Fruit fly (Drosophila melanogaster) whole organism, embryonic: ENCODE data around the gene RpL35.

Experiments used
- Blimp-1 ChIP-seq: fragments of 200-800 bp; sonication (Bioruptor generic); optimal IDR thresholded peaks from 3 replicates; lab custom pipeline; 2018; ENCODE audit warnings: missing biosample characterization, missing genetic modification characterization, mild to moderate bottlenecking, moderate library complexity, missing genetic modification reagents
- CG10274 ChIP-seq: fragments of 200-800 bp; sonication (Bioruptor generic); optimal IDR thresholded peaks from 3 replicates; lab custom pipeline; 2017; ENCODE audit warnings: missing biosample characterization, mild to moderate bottlenecking, missing genetic modification characterization
- CG11560 ChIP-seq: fragments of 200-800 bp; sonication (Bioruptor generic); IDR thresholded peaks from 3 replicates; pipeline ENCODE4 v1.3.6; 2022; ENCODE audit warnings: missing biosample characterization, missing genetic modification characterization
- CG12769 ChIP-seq: fragments of 200-800 bp; sonication (Bioruptor generic); optimal IDR thresholded peaks from 2 replicates; lab custom pipeline; 2019; ENCODE audit warnings: missing biosample characterization, mild to moderate bottlenecking, missing genetic modification characterization, moderate library complexity
- CG13287 ChIP-seq: fragments of 200-800 bp; sonication (Bioruptor generic); IDR thresholded peaks from 2 replicates; pipeline ENCODE4 v1.3.6; 2022; ENCODE audit warnings: missing biosample characterization, missing genetic modification characterization; ENCODE audit not compliant: partially characterized antibody
- CG13775 ChIP-seq: fragments of 200-800 bp; sonication (Bioruptor generic); optimal IDR thresholded peaks from 3 replicates; lab custom pipeline; 2017; ENCODE audit warnings: missing biosample characterization, mild to moderate bottlenecking, missing genetic modification characterization
- CG14014 ChIP-seq: fragments of 200-800 bp; sonication (Bioruptor generic); IDR thresholded peaks from 2 replicates; pipeline ENCODE4 v1.3.6; 2022; ENCODE audit warnings: missing biosample characterization, missing genetic modification characterization
- CG14860 ChIP-seq: fragments of 200-800 bp; sonication (Bioruptor generic); IDR thresholded peaks from 3 replicates; pipeline ENCODE4 v1.3.6; 2022; ENCODE audit warnings: missing biosample characterization, missing genetic modification characterization; ENCODE audit not compliant: partially characterized antibody
- CG14965 ChIP-seq: fragments of 200-800 bp; sonication (Bioruptor generic); optimal IDR thresholded peaks from 2 replicates; lab custom pipeline; 2016; ENCODE audit warnings: missing biosample characterization, missing genetic modification characterization, borderline replicate concordance
- CG15269 ChIP-seq: fragments of 200-800 bp; sonication (Bioruptor generic); optimal IDR thresholded peaks from 2 replicates; lab custom pipeline; 2018; ENCODE audit warnings: missing biosample characterization, mild to moderate bottlenecking, missing genetic modification characterization, moderate library complexity
- CG17802 ChIP-seq: fragments of 200-800 bp; sonication (Bioruptor generic); optimal IDR thresholded peaks from 2 replicates; lab custom pipeline; 2018; ENCODE audit warnings: missing biosample characterization, mild to moderate bottlenecking, missing genetic modification characterization, moderate library complexity
- CG17829 ChIP-seq: fragments of 200-800 bp; optimal IDR thresholded peaks from 2 replicates; lab custom pipeline; 2019; ENCODE audit warnings: missing biosample characterization, mild to moderate bottlenecking, missing genetic modification characterization, moderate library complexity
- CG1792 ChIP-seq: fragments of 200-800 bp; sonication (Bioruptor generic); optimal IDR thresholded peaks from 2 replicates; lab custom pipeline; 2016; ENCODE audit warnings: missing biosample characterization, missing genetic modification characterization
- CG18599 ChIP-seq: fragments of 200-800 bp; sonication (Bioruptor generic); optimal IDR thresholded peaks from 3 replicates; lab custom pipeline; 2017; ENCODE audit warnings: missing biosample characterization, missing genetic modification characterization, mild to moderate bottlenecking, moderate library complexity, missing genetic modification reagents
- CG18619 ChIP-seq: fragments of 200-800 bp; sonication (Bioruptor generic); optimal IDR thresholded peaks from 3 replicates; lab custom pipeline; 2017; ENCODE audit warnings: missing biosample characterization, mild to moderate bottlenecking, missing genetic modification characterization
- CG2889 ChIP-seq: fragments of 200-800 bp; sonication (Bioruptor generic); IDR thresholded peaks from 3 replicates; pipeline ENCODE4 v1.3.6; 2022; ENCODE audit warnings: missing biosample characterization, missing genetic modification characterization
- CG32772 ChIP-seq: fragments of 200-800 bp; sonication (Bioruptor generic); IDR thresholded peaks from 2 replicates; pipeline ENCODE4 v1.3.6; 2022; ENCODE audit warnings: missing biosample characterization, missing genetic modification characterization
- CG4730 ChIP-seq: fragments of 200-800 bp; sonication (Bioruptor generic); IDR thresholded peaks from 2 replicates; pipeline ENCODE4 v1.3.6; 2022; ENCODE audit warnings: missing biosample characterization, missing genetic modification characterization
- CG5245 ChIP-seq: fragments of 200-800 bp; sonication (Bioruptor generic); optimal IDR thresholded peaks from 3 replicates; lab custom pipeline; 2016; ENCODE audit warnings: missing biosample characterization, missing genetic modification characterization
- CG7786 ChIP-seq: fragments of 200-800 bp; sonication (Bioruptor generic); optimal IDR thresholded peaks from 2 replicates; lab custom pipeline; 2016; ENCODE audit warnings: missing biosample characterization, missing genetic modification characterization
- CG8359 ChIP-seq: fragments of 200-800 bp; sonication (Bioruptor generic); optimal IDR thresholded peaks from 2 replicates; lab custom pipeline; 2017; ENCODE audit warnings: missing biosample characterization, mild to moderate bottlenecking, missing genetic modification characterization, borderline replicate concordance
- CTCF ChIP-seq: fragments of 200-800 bp; sonication (Bioruptor generic); optimal IDR thresholded peaks from 2 replicates; lab custom pipeline; 2017; ENCODE audit warnings: missing biosample characterization, mild to moderate bottlenecking, missing genetic modification characterization, moderate library complexity
- Dip2 ChIP-seq: fragments of 200-800 bp; sonication (Bioruptor generic); IDR thresholded peaks from 2 replicates; pipeline ENCODE4 v1.3.6; 2022; ENCODE audit warnings: missing biosample characterization, missing genetic modification characterization
- E2f2 ChIP-seq: fragments of 200-800 bp; sonication (Bioruptor generic); IDR thresholded peaks from 2 replicates; pipeline ENCODE4 v1.3.6; 2022; ENCODE audit warnings: missing biosample characterization, missing genetic modification characterization
- Eip74EF ChIP-seq, 2 experiments: fragments of 200-800 bp in 1 of 2; fragments of >200 bp in 1 of 2; sonication (Bioruptor generic) in 1 of 2; optimal IDR thresholded peaks; 2 replicates each; lab custom pipeline; 2017 to 2019; ENCODE audit warnings: missing biosample characterization in 2 of 2, missing genetic modification characterization in 2 of 2, mild to moderate bottlenecking in 1 of 2, moderate library complexity in 1 of 2
- Fer1 ChIP-seq: fragments of 200-800 bp; sonication (Bioruptor generic); optimal IDR thresholded peaks from 2 replicates; lab custom pipeline; 2017; ENCODE audit warnings: missing biosample characterization, mild to moderate bottlenecking, missing genetic modification characterization
- Gug ChIP-seq: fragments of 200-800 bp; sonication (Bioruptor generic); IDR thresholded peaks from 4 replicates; pipeline ENCODE4 v1.3.6; 2022; ENCODE audit warnings: missing biosample characterization, missing genetic modification characterization
- Hand ChIP-seq: fragments of 200-800 bp; sonication (Bioruptor generic); optimal IDR thresholded peaks from 2 replicates; lab custom pipeline; 2017; ENCODE audit warnings: mild to moderate bottlenecking, missing biosample characterization, missing genetic modification reagents, missing genetic modification characterization
- Hey ChIP-seq: fragments of 200-800 bp; sonication (Bioruptor generic); optimal IDR thresholded peaks from 3 replicates; lab custom pipeline; 2018; ENCODE audit warnings: missing biosample characterization, mild to moderate bottlenecking, missing genetic modification characterization
- Hmr ChIP-seq: fragments of 200-800 bp; sonication (Bioruptor generic); optimal IDR thresholded peaks from 3 replicates; lab custom pipeline; 2017; ENCODE audit warnings: mild to moderate bottlenecking, missing biosample characterization, missing genetic modification reagents, missing genetic modification characterization
- Hmx ChIP-seq: fragments of 200-800 bp; sonication (Bioruptor generic); optimal IDR thresholded peaks from 2 replicates; lab custom pipeline; 2016; ENCODE audit warnings: missing biosample characterization, missing genetic modification characterization
- Oli ChIP-seq: fragments of 200-800 bp; sonication (Bioruptor generic); optimal IDR thresholded peaks from 2 replicates; lab custom pipeline; 2018; ENCODE audit warnings: missing biosample characterization, mild to moderate bottlenecking, missing genetic modification characterization, moderate library complexity
- PHDP ChIP-seq: fragments of 200-800 bp; sonication (Bioruptor generic); optimal IDR thresholded peaks from 3 replicates; lab custom pipeline; 2018; ENCODE audit warnings: missing biosample characterization, mild to moderate bottlenecking, missing genetic modification characterization, moderate library complexity
- Poxn ChIP-seq: fragments of 200-800 bp; sonication (Bioruptor generic); IDR thresholded peaks from 2 replicates; pipeline ENCODE4 v1.3.6; 2022; ENCODE audit warnings: missing biosample characterization, missing genetic modification characterization
- al ChIP-seq: fragments of 200-800 bp; sonication (Bioruptor generic); IDR thresholded peaks from 2 replicates; pipeline ENCODE4 v1.3.6; 2022; ENCODE audit warnings: missing biosample characterization, missing genetic modification characterization
- chif ChIP-seq, 2 experiments: fragments of 200-800 bp; sonication (Bioruptor generic); optimal IDR thresholded peaks; 3 replicates each; lab custom pipeline; 2016; ENCODE audit warnings: missing biosample characterization in 2 of 2, missing genetic modification characterization in 2 of 2
- croc ChIP-seq: fragments of 200-800 bp; sonication (Bioruptor generic); conservative IDR thresholded peaks from 3 replicates; pipeline ENCODE4 v1.3.6; 2022; ENCODE audit warnings: missing biosample characterization, missing genetic modification characterization
- crp ChIP-seq, 2 experiments: fragments of 200-800 bp; sonication (Bioruptor generic); optimal IDR thresholded peaks; 2 replicates in 1 of 2; 3 replicates in 1 of 2; lab custom pipeline; 2017; ENCODE audit warnings: missing biosample characterization in 2 of 2, missing genetic modification characterization in 2 of 2, mild to moderate bottlenecking in 1 of 2, moderate library complexity in 1 of 2
- da ChIP-seq: fragments of 200-800 bp; sonication (Bioruptor generic); optimal IDR thresholded peaks from 2 replicates; lab custom pipeline; 2016; ENCODE audit warnings: missing biosample characterization, missing genetic modification characterization
- ems ChIP-seq: fragments of 200-800 bp; sonication (Bioruptor generic); optimal IDR thresholded peaks from 3 replicates; lab custom pipeline; 2016; ENCODE audit warnings: missing biosample characterization, missing genetic modification characterization
- ewg ChIP-seq: fragments of 200-800 bp; sonication (Bioruptor generic); optimal IDR thresholded peaks from 3 replicates; lab custom pipeline; 2017; ENCODE audit warnings: mild to moderate bottlenecking, missing biosample characterization, missing genetic modification reagents, missing genetic modification characterization
- fd96Cb ChIP-seq: fragments of 200-800 bp; sonication (Bioruptor generic); optimal IDR thresholded peaks from 2 replicates; lab custom pipeline; 2018; ENCODE audit warnings: missing biosample characterization, mild to moderate bottlenecking, missing genetic modification characterization, moderate library complexity
- her ChIP-seq: fragments of 200-800 bp; sonication (Bioruptor generic); optimal IDR thresholded peaks from 2 replicates; lab custom pipeline; 2016; ENCODE audit warnings: missing biosample characterization, missing genetic modification characterization
- insv ChIP-seq, 2 experiments: fragments of 200-800 bp; sonication (Bioruptor generic); optimal IDR thresholded peaks; 3 replicates each; lab custom pipeline; 2016 to 2018; ENCODE audit warnings: missing biosample characterization in 2 of 2, missing genetic modification characterization in 2 of 2
- otp ChIP-seq: fragments of 200-800 bp; sonication (Bioruptor generic); IDR thresholded peaks from 3 replicates; pipeline ENCODE4, ENCODE4 v1.3.6; 2022; ENCODE audit warnings: missing biosample characterization, missing genetic modification characterization
- sens ChIP-seq: fragments of 200-800 bp; sonication (Bioruptor generic); peaks from one replicate; lab custom pipeline; 2016; ENCODE audit warnings: missing biosample characterization, missing genetic modification characterization
- slou ChIP-seq: fragments of 200-800 bp; sonication (Bioruptor generic); optimal IDR thresholded peaks from 3 replicates; lab custom pipeline; 2016; ENCODE audit warnings: missing biosample characterization, missing genetic modification characterization
- sob ChIP-seq: fragments of 200-800 bp; sonication (Bioruptor generic); IDR thresholded peaks from 2 replicates; pipeline ENCODE4 v1.3.6; 2022; ENCODE audit warnings: missing biosample characterization, missing genetic modification characterization
- sr ChIP-seq: fragments of 200-800 bp; sonication (Bioruptor generic); IDR thresholded peaks from 3 replicates; pipeline ENCODE4 v1.3.6; 2022; ENCODE audit warnings: missing biosample characterization, missing genetic modification characterization

The RpL35 gene

DNA sequence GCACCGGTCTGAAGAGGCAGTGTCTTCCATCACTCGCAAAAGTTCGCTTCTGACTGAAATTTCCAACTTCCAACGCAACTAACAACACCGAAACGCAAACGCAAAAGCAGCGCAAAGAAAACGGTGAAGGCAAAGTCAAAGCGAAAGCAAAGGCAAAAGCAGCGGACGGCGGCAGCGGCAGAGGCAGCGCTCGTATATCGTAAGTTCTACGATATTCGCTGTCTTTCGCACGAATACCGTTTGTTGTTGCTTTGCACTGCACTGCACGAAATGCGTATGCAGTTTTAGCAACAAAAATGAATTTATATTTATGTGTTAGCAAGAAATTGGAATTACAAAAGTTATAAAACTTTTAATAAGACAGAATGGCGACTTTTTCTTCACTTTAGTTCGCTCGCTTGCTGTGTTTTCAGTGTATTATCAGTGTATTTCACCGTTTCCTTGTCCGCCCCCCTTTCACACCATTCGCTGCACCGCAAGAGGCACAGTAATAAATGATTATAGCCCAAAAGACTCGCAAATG lies 23.7 kb upstream of the RpL35 start, which contains the start of gene OtopLa (continued):
- no peak for TF ChIP-seq CG12769 (tag; lab: Kevin White, UChicago)
- TF ChIP-seq insv (GFP tag; optimal IDR thresholded peaks at IDR 0.05; lab: Kevin White, UChicago): no peak
- TF ChIP-seq CG8359 (GFP tag; lab: Kevin White, UChicago): peak; percentile 58
- peak; percentile 43 for TF ChIP-seq da (GFP tag; lab: Kevin White, UChicago)
- peak; percentile 82 for TF ChIP-seq CG15269 (tag; lab: Kevin White, UChicago)
- TF ChIP-seq Eip74EF (GFP tag; optimal IDR thresholded peaks at IDR 0.05; lab: Kevin White, UChicago): peak in 1 of 2 experiments; percentile 80
- TF ChIP-seq Fer1: peak; percentile 87
- TF ChIP-seq CTCF (GFP tag; lab: Kevin White, UChicago): peak; percentile 52
- TF ChIP-seq sob (GFP tag; lab: Robert Waterston, UW): peak; percentile 87
- TF ChIP-seq CG13287: no peak
- peak; percentile 83 for TF ChIP-seq CG14014
- peak; percentile 80 for TF ChIP-seq Hmr (GFP tag; lab: Kevin White, UChicago)
- peak; percentile 90 for TF ChIP-seq CG18599 (GFP tag; lab: Kevin White, UChicago)
- TF ChIP-seq CG1792 (GFP tag; lab: Kevin White, UChicago): peak; percentile 60
- no peak for TF ChIP-seq CG14860 (GFP tag; lab: Robert Waterston, UW)
- peak; percentile 72 for TF ChIP-seq CG4730 (GFP tag; lab: Robert Waterston, UW)
- TF ChIP-seq CG14965 (GFP tag; lab: Kevin White, UChicago): peak; percentile 45
- peak; percentile 70; the same call in 3 of the 4 replicates for TF ChIP-seq Gug (GFP tag; lab: Robert Waterston, UW)
- TF ChIP-seq CG18619: peak; percentile 67
- peak; percentile 65 for TF ChIP-seq CG13775 (GFP tag; lab: Kevin White, UChicago)
- peak; percentile 68 for TF ChIP-seq ems (GFP tag; lab: Kevin White, UChicago)
- no peak for TF ChIP-seq Hey
- TF ChIP-seq Oli (tag; lab: Kevin White, UChicago): peak; percentile 85
- TF ChIP-seq crp (GFP tag; optimal IDR thresholded peaks at IDR 0.05; lab: Kevin White, UChicago): peak in 1 of 2 experiments; percentile 32
- TF ChIP-seq her: peak; percentile 66
- no peak for TF ChIP-seq Dip2 (GFP tag; lab: Robert Waterston, UW)
- peak; percentile 35 for TF ChIP-seq CG10274 (GFP tag; lab: Kevin White, UChicago)
- TF ChIP-seq CG32772: peak; percentile 80
- TF ChIP-seq CG17802 (tag; lab: Kevin White, UChicago): peak; percentile 73
- TF ChIP-seq ewg: peak; percentile 74
- peak; percentile 99 for TF ChIP-seq sens (GFP tag; lab: Kevin White, UChicago)
- TF ChIP-seq Poxn: 0 out of 2 replicates have a peak, but pooled peaks have one; percentile 15
- TF ChIP-seq Hmx: peak; percentile 58
- TF ChIP-seq Hand (GFP tag; lab: Kevin White, UChicago): peak; percentile 66
- TF ChIP-seq otp (GFP tag; lab: Robert Waterston, UW): peak; percentile 87
- 0 out of 3 replicates have a peak, but pooled peaks have one; percentile 63 for TF ChIP-seq CG11560 (tag; lab: Robert Waterston, UW)
- peak; percentile 79 for TF ChIP-seq fd96Cb (tag; lab: Kevin White, UChicago)
- peak; percentile 46; the same call in 1 of the 2 replicates for TF ChIP-seq E2f2 (GFP tag; lab: Robert Waterston, UW)
- TF ChIP-seq Blimp-1 (GFP tag; lab: Kevin White, UChicago): peak; percentile 85
- TF ChIP-seq croc (GFP tag; lab: Robert Waterston, UW): peak; percentile 79
- TF ChIP-seq CG2889: peak; percentile 68; the same call in 2 of the 3 replicates
- TF ChIP-seq chif (GFP tag; optimal IDR thresholded peaks at IDR 0.05; lab: Kevin White, UChicago): peak; percentile 83 to 88
- peak; percentile 55; the same call in 1 of the 2 replicates for TF ChIP-seq al (GFP tag; lab: Robert Waterston, UW)
- TF ChIP-seq sr (GFP tag; lab: Robert Waterston, UW): peak; percentile 49; the same call in 1 of the 3 replicates
- TF ChIP-seq CG7786: peak; percentile 72
- TF ChIP-seq CG5245 (GFP tag; lab: Kevin White, UChicago): peak; percentile 82
- TF ChIP-seq slou (GFP tag; lab: Kevin White, UChicago): peak; percentile 73
- peak; percentile 72 for TF ChIP-seq CG17829
- TF ChIP-seq PHDP (tag; lab: Kevin White, UChicago): peak; percentile 86
